Worm (Caenorhabditis elegans): Measurements from ENCODE around the gene sec-15.
"Not testable (repeated sequence)": the region's sequence is repeated elsewhere in the genome, so short reads cannot be mapped to it uniquely, and the experiment has no call there.

ce11 chrX:8818438-8818837 is 17.1 kb downstream of the sec-15 start:
- not testable (repeated sequence) for TF ChIP-seq ztf-11 (tag; optimal IDR thresholded peaks at IDR 0.05); pha-4 (GFP tag; IDR thresholded peaks at IDR 0.05); pha-4 (tag; optimal IDR thresholded peaks at IDR 0.05); ceh-28 (tag; optimal IDR thresholded peaks at IDR 0.05); daf-16 (GFP tag; optimal IDR thresholded peaks at IDR 0.05); daf-16 (tag; optimal IDR thresholded peaks at IDR 0.05)
